Worm (Caenorhabditis elegans) whole organism, L4 larva: ENCODE data around the gene F17A9.4.

Experiments used
- Y105C5A.15 ChIP-seq: fragments of 200-800 bp; sonication (Bioruptor generic); IDR thresholded peaks from 2 replicates; pipeline ENCODE4 v1.3.6; 2022; ENCODE audit warnings: missing genetic modification characterization, missing compliant biosample characterization
- ama-1 ChIP-seq: fragments of 150-350 bp; optimal IDR thresholded peaks from 2 replicates; lab custom pipeline; 2014; ENCODE audit warnings: inconsistent platforms, mixed read lengths
- ces-1 ChIP-seq: fragments of 150-350 bp; sonication (generic microtip); optimal IDR thresholded peaks from 4 replicates; lab custom pipeline; 2014; ENCODE audit warnings: missing biosample characterization, missing genetic modification reagents, missing genetic modification characterization
- cey-2 ChIP-seq: sonication (generic microtip); optimal IDR thresholded peaks from 3 replicates; lab custom pipeline; 2017; ENCODE audit warnings: missing genetic modification characterization, mild to moderate bottlenecking, missing compliant biosample characterization, antibody characterized with exemption, borderline replicate concordance; ENCODE audit not compliant: insufficient read depth
- daf-16 ChIP-seq, 3 experiments: sonication (generic microtip); optimal IDR thresholded peaks; 2 replicates each; lab custom pipeline; 2016 to 2017; ENCODE audit warnings: missing genetic modification characterization in 3 of 3, missing genetic modification reagents in 3 of 3, mild to moderate bottlenecking in 2 of 3, missing compliant biosample characterization in 2 of 3, missing biosample characterization in 1 of 3, moderate library complexity in 1 of 3
- fkh-10 ChIP-seq: fragments of 150-350 bp; optimal IDR thresholded peaks from 2 replicates; lab custom pipeline; 2014; ENCODE audit warnings: missing biosample characterization, missing genetic modification reagents, missing genetic modification characterization
- mxl-2 ChIP-seq: fragments of 200-800 bp; sonication (Bioruptor generic); conservative IDR thresholded peaks from 2 replicates; pipeline ENCODE4 v1.3.6; 2022; ENCODE audit warnings: missing genetic modification reagents, missing genetic modification characterization, missing compliant biosample characterization
- nhr-10 ChIP-seq: fragments of 150-350 bp; optimal IDR thresholded peaks from 2 replicates; lab custom pipeline; 2014; ENCODE audit warnings: missing biosample characterization, missing genetic modification characterization
- nhr-25 ChIP-seq: sonication (generic microtip); optimal IDR thresholded peaks from 2 replicates; lab custom pipeline; 2017; ENCODE audit warnings: missing genetic modification characterization, mild to moderate bottlenecking, missing compliant biosample characterization, antibody characterized with exemption, moderate library complexity, borderline replicate concordance; ENCODE audit not compliant: insufficient read depth
- nhr-28 ChIP-seq: fragments of 150-350 bp; optimal IDR thresholded peaks from 2 replicates; lab custom pipeline; 2014; ENCODE audit warnings: missing biosample characterization, missing genetic modification characterization
- snpc-4 ChIP-seq: fragments of 150-350 bp; optimal IDR thresholded peaks from 2 replicates; lab custom pipeline; 2014; ENCODE audit warnings: missing biosample characterization, missing genetic modification characterization
- unc-62 ChIP-seq, 3 experiments: fragments of 150-350 bp in 1 of 3; sonication (generic microtip); optimal IDR thresholded peaks in 2 of 3; peaks in 1 of 3; 1 replicate in 1 of 3; 2 replicates in 2 of 3; lab custom pipeline; 2014 to 2017; ENCODE audit warnings: missing biosample characterization in 3 of 3, missing genetic modification characterization in 3 of 3, missing genetic modification reagents in 3 of 3, missing genotype in 1 of 3
- zag-1 ChIP-seq: fragments of 150-350 bp; optimal IDR thresholded peaks from 2 replicates; lab custom pipeline; 2014; ENCODE audit warnings: missing biosample characterization, missing genetic modification characterization

- TF ChIP-seq fkh-10 (no peak), ces-1 (GFP tag; lab: Kevin White, UChicago) (no peak), ama-1 (lab: Kevin White, UChicago) (no peak), unc-62 (GFP tag; optimal IDR thresholded peaks at IDR 0.05 in 1 of 2; lab: Kevin White, UChicago) (no peak), unc-62 (tag; optimal IDR thresholded peaks at IDR 0.05; lab: Kevin White, UChicago) (no peak), Y105C5A.15 (GFP tag; lab: Robert Waterston, UW) (no peak), cey-2 (tag; lab: Kevin White, UChicago) (no peak), mxl-2 (GFP tag; lab: Robert Waterston, UW) (no peak), zag-1 (tag; lab: Kevin White, UChicago) (no peak), nhr-10 (tag; lab: Kevin White, UChicago) (no peak), daf-16 (GFP tag; optimal IDR thresholded peaks at IDR 0.05; lab: Kevin White, UChicago) (no peak), daf-16 (tag; optimal IDR thresholded peaks at IDR 0.05; lab: Kevin White, UChicago) (no peak), snpc-4 (tag; lab: Kevin White, UChicago) (no peak), nhr-25 (tag; lab: Kevin White, UChicago) (no peak), nhr-28 (tag; lab: Kevin White, UChicago) (no peak)
Measured at ce11 chrV:6096559-6097155, 13.8 kb downstream of the F17A9.4 start, which contains the start of gene smut-1.
